Worm (Caenorhabditis elegans): Measurements from ENCODE around the gene F35G2.3.

ce11 chrIV:12162732-12163131, 46.7 kb upstream of the F35G2.3 start:
- TF ChIP-seq nfya-1 (tag; optimal IDR thresholded peaks at IDR 0.05; ENCODE audit: insufficient read depth) (no peak), nhr-76 (tag; optimal IDR thresholded peaks at IDR 0.05) (no peak), tbx-2 (tag; optimal IDR thresholded peaks at IDR 0.05) (no peak), ztf-11 (tag; optimal IDR thresholded peaks at IDR 0.05) (no peak), eor-1 (tag; optimal IDR thresholded peaks at IDR 0.05) (no peak)

Data from whole organism, L3 larva.